Worm (Caenorhabditis elegans) whole organism, L4/young adult: Measurements from ENCODE around the gene Y22D7AL.6.

Experiments
- W03F9.2 ChIP-seq: fragments of 150-350 bp; optimal IDR thresholded peaks from 2 replicates; lab custom pipeline; 2014; ENCODE audit warnings: missing biosample characterization, missing genetic modification characterization
- dao-5 ChIP-seq: sonication (generic microtip); optimal IDR thresholded peaks from 2 replicates; lab custom pipeline; 2016; ENCODE audit warnings: missing genotype, missing genetic modification characterization, moderate library complexity, missing compliant biosample characterization
- him-1 ChIP-seq: sonication (generic microtip); optimal IDR thresholded peaks from 2 replicates; lab custom pipeline; 2016; ENCODE audit warnings: missing genotype, missing genetic modification reagents, missing genetic modification characterization, missing compliant biosample characterization

The Y22D7AL.6 gene

ce11 chrIII:1604514-1604976, at the start of gene Y22D7AL.6:
TSS of gene Y22D7AL.6 (plus strand) at chrIII:1604926.
- TF ChIP-seq him-1 (peak; percentile 40), W03F9.2 (tag; lab: Kevin White, UChicago) (peak; percentile 12), dao-5 (tag; lab: Kevin White, UChicago) (peak; percentile 31)

- TF ChIP-seq him-1, result no peak
- TF ChIP-seq dao-5 (tag; lab: Kevin White, UChicago), result no peak
- TF ChIP-seq W03F9.2 (tag; lab: Kevin White, UChicago), result peak; percentile 62
These were observed 46.1 kb upstream of the Y22D7AL.6 start, which contains the start of the genes eelo-1 and Y67D2.2 for ce11 chrIII:1558441-1559159. TSS of gene eelo-1 (minus strand) at chrIII:1558529. TSS of gene Y67D2.2 (plus strand) at chrIII:1558800.

ce11 chrIII:1570006-1570405, 34.7 kb upstream of the Y22D7AL.6 start, which contains the start of gene rep-1:
TSS of gene rep-1 (plus strand) at chrIII:1570306.
- TF ChIP-seq him-1 (no peak), W03F9.2 (tag; lab: Kevin White, UChicago) (no peak), dao-5 (tag; lab: Kevin White, UChicago) (no peak)

ce11 chrIII:1575651-1576050, 29.1 kb upstream of the Y22D7AL.6 start:
- TF ChIP-seq him-1, result no peak

- no peak for TF ChIP-seq dao-5 (tag; lab: Kevin White, UChicago)
- no peak for TF ChIP-seq him-1
- TF ChIP-seq W03F9.2 (tag; lab: Kevin White, UChicago), result no peak
These were observed 28.3 kb upstream of the Y22D7AL.6 start, which contains the start of gene Y22D7AL.7 for ce11 chrIII:1576451-1576850. TSS of gene Y22D7AL.7 (plus strand) at chrIII:1576751.

- TF ChIP-seq him-1 (no peak), dao-5 (tag; lab: Kevin White, UChicago) (no peak)
These were observed 26.2 kb upstream of the Y22D7AL.6 start for ce11 chrIII:1578566-1578965.

- TF ChIP-seq dao-5 (tag; lab: Kevin White, UChicago), result no peak
- TF ChIP-seq him-1, result no peak
- no peak for TF ChIP-seq W03F9.2 (tag; lab: Kevin White, UChicago)
These were observed 25.7 kb upstream of the Y22D7AL.6 start for ce11 chrIII:1579001-1579400.

ce11 chrIII:1580142-1580541, 24.6 kb upstream of the Y22D7AL.6 start:
- TF ChIP-seq him-1 (no peak), W03F9.2 (tag; lab: Kevin White, UChicago) (no peak), dao-5 (tag; lab: Kevin White, UChicago) (no peak)

- TF ChIP-seq him-1 (no peak), dao-5 (tag; lab: Kevin White, UChicago) (no peak), W03F9.2 (tag; lab: Kevin White, UChicago) (no peak)
These were observed 21.2 kb upstream of the Y22D7AL.6 start for ce11 chrIII:1583529-1583928.

ce11 chrIII:1584216-1584715, 20.5 kb upstream of the Y22D7AL.6 start:
- TF ChIP-seq him-1 (no peak), W03F9.2 (tag; lab: Kevin White, UChicago) (no peak), dao-5 (tag; lab: Kevin White, UChicago) (no peak)

- TF ChIP-seq dao-5 (tag; lab: Kevin White, UChicago), result no peak
- no peak for TF ChIP-seq W03F9.2 (tag; lab: Kevin White, UChicago)
- no peak for TF ChIP-seq him-1
These were observed 13.0 kb upstream of the Y22D7AL.6 start for ce11 chrIII:1591681-1592080.

- TF ChIP-seq dao-5 (tag; lab: Kevin White, UChicago) (no peak), W03F9.2 (tag; lab: Kevin White, UChicago) (no peak), him-1 (no peak)
These were observed 5.8 kb upstream of the Y22D7AL.6 start for ce11 chrIII:1598927-1599326.

- TF ChIP-seq dao-5 (tag; lab: Kevin White, UChicago) (no peak), W03F9.2 (tag; lab: Kevin White, UChicago) (no peak), him-1 (no peak)
These were observed 4.0 kb upstream of the Y22D7AL.6 start, which contains the start of gene sms-3 for ce11 chrIII:1600670-1601194. TSS of gene sms-3 (minus strand) at chrIII:1601144.

- TF ChIP-seq dao-5 (tag; lab: Kevin White, UChicago), result peak; percentile 24
- TF ChIP-seq him-1, result no peak
- TF ChIP-seq W03F9.2 (tag; lab: Kevin White, UChicago), result no peak
These were observed 3.1 kb upstream of the Y22D7AL.6 start for ce11 chrIII:1601464-1602169.
